Fruit fly (Drosophila melanogaster): ENCODE measurements around the gene Ssdp.

Gene Ssdp

dm6 chr3R:18167416-18168237, 31.8 kb downstream of the Ssdp start, which contains the start of gene wrd (continued):
- TF ChIP-seq HLH3B (GFP tag; IDR thresholded peaks at IDR 0.05), result peak; percentile 25; the same call in 1 of the 2 replicates
- no peak for TF ChIP-seq trem (tag; optimal IDR thresholded peaks at IDR 0.05)
- TF ChIP-seq nmo (GFP tag; optimal IDR thresholded peaks at IDR 0.05), result peak; percentile 38
- TF ChIP-seq CG43689 (GFP tag; IDR thresholded peaks at IDR 0.05), result no peak
- TF ChIP-seq Nf-YA (GFP tag; IDR thresholded peaks at IDR 0.05), result no peak
- no peak for TF ChIP-seq CG8290 (GFP tag; optimal IDR thresholded peaks at IDR 0.05)
- peak in 1 of 2 experiments; percentile 28 for TF ChIP-seq CG8290 (tag; optimal IDR thresholded peaks at IDR 0.05)
- TF ChIP-seq BtbVII (GFP tag; optimal IDR thresholded peaks at IDR 0.05), result no peak
- TF ChIP-seq Taf1 (GFP tag; IDR thresholded peaks at IDR 0.05), result no peak
- TF ChIP-seq Ets97D (GFP tag; optimal IDR thresholded peaks at IDR 0.05), result no peak
- no peak for TF ChIP-seq GATAe (GFP tag; conservative IDR thresholded peaks at IDR 0.05)
- TF ChIP-seq HLH4C (GFP tag; IDR thresholded peaks at IDR 0.05; ENCODE audit: partially characterized antibody), result no peak
- TF ChIP-seq CHES-1-like (GFP tag; optimal IDR thresholded peaks at IDR 0.05), result no peak
- no peak for TF ChIP-seq CG3163 (GFP tag; optimal IDR thresholded peaks at IDR 0.05)
- TF ChIP-seq kah (GFP tag; optimal IDR thresholded peaks at IDR 0.05), result no peak
- no peak for TF ChIP-seq pho (GFP tag; optimal IDR thresholded peaks at IDR 0.05)
- no peak for TF ChIP-seq CG7963 (GFP tag; IDR thresholded peaks at IDR 0.05; ENCODE audit: partially characterized antibody)
- TF ChIP-seq CG15696 (tag; optimal IDR thresholded peaks at IDR 0.05), result no peak
- no peak for TF ChIP-seq Hr78 (GFP tag; optimal IDR thresholded peaks at IDR 0.05)
- no peak for TF ChIP-seq Mes4 (GFP tag; optimal IDR thresholded peaks at IDR 0.05)
- TF ChIP-seq CG16813 (GFP tag; IDR thresholded peaks at IDR 0.05; ENCODE audit: partially characterized antibody), result no peak
- TF ChIP-seq abd-A (tag; optimal IDR thresholded peaks at IDR 0.05), result peak; percentile 49
- TF ChIP-seq Lhr (GFP tag; optimal IDR thresholded peaks at IDR 0.05), result no peak
- TF ChIP-seq Xbp1 (GFP tag; optimal IDR thresholded peaks at IDR 0.05), result peak; percentile 38
- TF ChIP-seq mam (GFP tag; optimal IDR thresholded peaks at IDR 0.05), result no peak
- no peak for TF ChIP-seq CG18599 (GFP tag; optimal IDR thresholded peaks at IDR 0.05)
- no peak for TF ChIP-seq usp (GFP tag; optimal IDR thresholded peaks at IDR 0.05)
- no peak for TF ChIP-seq lov (optimal IDR thresholded peaks at IDR 0.05)
- no peak for TF ChIP-seq lov (GFP tag; IDR thresholded peaks at IDR 0.05)
- TF ChIP-seq odd (GFP tag; optimal IDR thresholded peaks at IDR 0.05), result no peak
- TF ChIP-seq caup (GFP tag; optimal IDR thresholded peaks at IDR 0.05; ENCODE audit: severe bottlenecking), result no peak
- TF ChIP-seq CG15011 (GFP tag; optimal IDR thresholded peaks at IDR 0.05), result no peak
- no peak for TF ChIP-seq ro (GFP tag; IDR thresholded peaks at IDR 0.05)
- TF ChIP-seq CG18011 (GFP tag; optimal IDR thresholded peaks at IDR 0.05), result no peak
- TF ChIP-seq Atf-2 (GFP tag; optimal IDR thresholded peaks at IDR 0.05), result no peak
- TF ChIP-seq Lpt (GFP tag; optimal IDR thresholded peaks at IDR 0.05), result no peak
- TF ChIP-seq vnd (GFP tag; IDR thresholded peaks at IDR 0.05; ENCODE audit: partially characterized antibody), result no peak
- peak; percentile 36 for TF ChIP-seq D19B (GFP tag; optimal IDR thresholded peaks at IDR 0.05)
- peak; percentile 75 for TF ChIP-seq ftz-f1 (GFP tag; optimal IDR thresholded peaks at IDR 0.05)
- no peak for TF ChIP-seq ewg (GFP tag; optimal IDR thresholded peaks at IDR 0.05)
- no peak for TF ChIP-seq sug (tag; optimal IDR thresholded peaks at IDR 0.05)
- peak; percentile 53 for TF ChIP-seq CG15479 (GFP tag; optimal IDR thresholded peaks at IDR 0.05)
- TF ChIP-seq CG2678 (tag; optimal IDR thresholded peaks at IDR 0.05), result peak; percentile 47
- TF ChIP-seq bcd (GFP tag; optimal IDR thresholded peaks at IDR 0.05), result no peak
- TF ChIP-seq Hand (GFP tag; optimal IDR thresholded peaks at IDR 0.05), result no peak
- TF ChIP-seq stwl (tag; optimal IDR thresholded peaks at IDR 0.05), result peak; percentile 15
- no peak for TF ChIP-seq CG17359 (tag; optimal IDR thresholded peaks at IDR 0.05)
- peak; percentile 51; the same call in 1 of the 4 replicates for TF ChIP-seq Gug (GFP tag; IDR thresholded peaks at IDR 0.05)
- no peak; the same call in 2 of the 3 replicates for TF ChIP-seq CG34224 (GFP tag; IDR thresholded peaks at IDR 0.05; ENCODE audit: partially characterized antibody)

Measured in whole organism, embryonic.